Worm (Caenorhabditis elegans) whole organism, late embryonic: ENCODE data around the gene srw-14.

Source experiments
- C08G9.2 ChIP-seq: sonication (generic microtip); optimal IDR thresholded peaks from 2 replicates; lab custom pipeline; 2016; ENCODE audit warnings: mild to moderate bottlenecking, missing genetic modification characterization, moderate library complexity, missing compliant biosample characterization
- C38D4.7 ChIP-seq: fragments of 200-800 bp; sonication (Bioruptor generic); optimal IDR thresholded peaks from 2 replicates; lab custom pipeline; 2018; ENCODE audit warnings: mild to moderate bottlenecking, missing genetic modification characterization, moderate library complexity, missing compliant biosample characterization
- F13H6.1 ChIP-seq: sonication (generic microtip); optimal IDR thresholded peaks from 2 replicates; lab custom pipeline; 2016; ENCODE audit warnings: missing genetic modification characterization, missing compliant biosample characterization
- ama-1 ChIP-seq: fragments of 150-350 bp; optimal IDR thresholded peaks from 2 replicates; lab custom pipeline; 2014
- ceh-22 ChIP-seq: sonication (generic microtip); optimal IDR thresholded peaks from 2 replicates; lab custom pipeline; 2017; ENCODE audit warnings: missing biosample characterization, missing genetic modification characterization
- ceh-24 ChIP-seq: sonication (generic microtip); optimal IDR thresholded peaks from 2 replicates; lab custom pipeline; 2016; ENCODE audit warnings: mild to moderate bottlenecking, missing genetic modification characterization, missing compliant biosample characterization
- dmd-4 ChIP-seq: sonication (generic microtip); optimal IDR thresholded peaks from 2 replicates; lab custom pipeline; 2016; ENCODE audit warnings: borderline replicate concordance, missing genetic modification characterization, missing compliant biosample characterization
- hlh-30 ChIP-seq: sonication (generic microtip); optimal IDR thresholded peaks from 2 replicates; lab custom pipeline; 2017; ENCODE audit warnings: antibody characterized with exemption, missing genetic modification characterization, missing compliant biosample characterization; ENCODE audit not compliant: insufficient read depth
- nfya-1 ChIP-seq: sonication (generic microtip); optimal IDR thresholded peaks from 2 replicates; lab custom pipeline; 2017; ENCODE audit warnings: missing genetic modification characterization, mild to moderate bottlenecking, missing compliant biosample characterization, antibody characterized with exemption, moderate library complexity
- nhr-11 ChIP-seq: fragments of 150-350 bp; optimal IDR thresholded peaks from 2 replicates; lab custom pipeline; 2014; ENCODE audit warnings: missing biosample characterization, missing genetic modification characterization
- pqm-1 ChIP-seq: sonication (generic microtip); optimal IDR thresholded peaks from 2 replicates; lab custom pipeline; 2016; ENCODE audit warnings: missing genetic modification characterization, missing compliant biosample characterization

DNA sequence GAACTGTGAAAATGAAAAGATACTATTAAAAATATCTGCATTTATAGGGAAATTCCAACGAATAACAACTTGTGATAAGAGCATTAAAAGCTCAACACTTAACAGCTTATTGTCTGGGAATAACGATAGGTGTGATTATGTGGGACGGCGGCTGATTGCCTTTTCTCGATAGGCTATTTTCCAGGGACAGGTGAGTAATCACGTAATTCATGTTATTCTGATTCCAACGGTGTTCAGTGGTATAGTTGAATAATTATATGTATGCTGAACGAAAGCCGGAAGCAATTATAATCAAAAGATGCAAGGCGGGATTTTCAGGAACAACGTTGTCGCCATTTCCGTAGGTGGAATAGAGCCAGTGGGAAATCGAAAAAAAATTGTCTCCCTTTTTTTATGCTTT, 51.2 kb downstream of the srw-14 start, which contains the start of gene srw-17:
- no peak for TF ChIP-seq hlh-30 (tag; lab: Kevin White, UChicago)
- no peak for TF ChIP-seq nfya-1 (tag; lab: Kevin White, UChicago)
- no peak for TF ChIP-seq pqm-1 (tag; lab: Kevin White, UChicago)
- TF ChIP-seq ceh-24 (tag; lab: Kevin White, UChicago) = no peak
- TF ChIP-seq C38D4.7 = no peak
- TF ChIP-seq ama-1 (lab: Kevin White, UChicago) = no peak
- TF ChIP-seq dmd-4 (tag; lab: Kevin White, UChicago) = no peak
- no peak for TF ChIP-seq ceh-22 (tag; lab: Kevin White, UChicago)
- no peak for TF ChIP-seq nhr-11 (tag; lab: Kevin White, UChicago)
- TF ChIP-seq C08G9.2 (tag; lab: Kevin White, UChicago) = no peak
- TF ChIP-seq F13H6.1 (tag; lab: Kevin White, UChicago) = no peak
